Worm (Caenorhabditis elegans) whole organism, L4/young adult: ENCODE data around the gene sru-31.

ENCODE experiments used
- W03F9.2 ChIP-seq: fragments of 150-350 bp; optimal IDR thresholded peaks from 2 replicates; lab custom pipeline; 2014; ENCODE audit warnings: missing biosample characterization, missing genetic modification characterization
- dao-5 ChIP-seq: sonication (generic microtip); optimal IDR thresholded peaks from 2 replicates; lab custom pipeline; 2016; ENCODE audit warnings: missing genotype, missing genetic modification characterization, moderate library complexity, missing compliant biosample characterization
- him-1 ChIP-seq: sonication (generic microtip); optimal IDR thresholded peaks from 2 replicates; lab custom pipeline; 2016; ENCODE audit warnings: missing genotype, missing genetic modification reagents, missing genetic modification characterization, missing compliant biosample characterization

- TF ChIP-seq him-1 (no peak), dao-5 (tag; lab: Kevin White, UChicago) (no peak), W03F9.2 (no peak)
Observed at ce11 chrV:9794997-9795396, 21.5 kb upstream of the sru-31 start.
